Worm (Caenorhabditis elegans): ENCODE measurements around the gene C25H3.15.
A peak's percentile ranks its signal among the peaks of the same experiment; 100 is the strongest.

The C25H3.15 gene

DNA sequence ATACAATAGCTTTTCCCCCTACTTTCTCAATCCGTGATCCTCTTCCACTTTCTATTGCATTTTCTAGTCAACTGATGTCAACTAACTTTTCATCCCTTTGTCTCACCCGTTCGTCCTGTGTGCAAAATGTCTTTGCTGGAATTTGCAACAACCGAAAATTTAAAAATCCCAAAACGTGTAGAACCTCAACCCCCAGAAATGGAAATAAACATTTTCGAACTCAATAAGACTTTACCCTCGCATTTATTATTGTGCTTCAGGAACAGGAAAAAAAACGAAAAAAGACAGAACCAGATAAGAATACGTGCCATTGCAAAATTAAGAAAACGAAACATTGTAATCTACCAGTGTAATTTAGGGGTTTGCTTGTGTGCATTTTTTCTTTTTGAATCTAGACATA, 47.0 kb downstream of the C25H3.15 start:
- TF ChIP-seq him-1 (tag; optimal IDR thresholded peaks at IDR 0.05) (no peak), dao-5 (tag; optimal IDR thresholded peaks at IDR 0.05) (no peak), W03F9.2 (tag; optimal IDR thresholded peaks at IDR 0.05) (no peak)

DNA sequence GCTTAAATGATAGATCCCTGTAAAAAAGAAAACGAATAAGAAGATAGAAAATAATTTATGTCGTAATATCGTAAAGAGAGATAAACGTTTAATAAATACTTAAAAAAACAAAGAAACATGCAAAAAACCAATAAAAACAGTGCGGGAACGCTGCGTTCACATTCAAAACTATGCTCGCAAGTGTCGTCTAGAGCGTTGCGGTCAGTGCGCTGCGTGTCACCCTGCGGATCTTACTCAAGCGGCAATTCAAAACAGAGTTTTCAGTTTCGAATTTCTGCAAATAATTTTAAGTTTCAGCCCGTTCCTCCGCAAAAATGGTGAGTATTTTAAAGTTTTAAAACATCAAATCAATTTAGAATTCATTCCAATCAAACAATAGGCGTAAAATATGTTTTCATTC, 49.7 kb downstream of the C25H3.15 start, which contains the start of the genes tiar-1 and lelo-4:
TSS of gene tiar-1 (minus strand) at position 17 of the 400 bp plus-strand sequence.
TSS of gene lelo-4 (plus strand) at position 118 of the 400 bp plus-strand sequence.
- TF ChIP-seq him-1 (tag; optimal IDR thresholded peaks at IDR 0.05) (peak; percentile 35), dao-5 (tag; optimal IDR thresholded peaks at IDR 0.05) (no peak), W03F9.2 (tag; optimal IDR thresholded peaks at IDR 0.05) (peak; percentile 74)

All from whole organism, L4/young adult.